Worm (Caenorhabditis elegans): Measurements from ENCODE around the gene tbx-34.

The tbx-34 gene

DNA sequence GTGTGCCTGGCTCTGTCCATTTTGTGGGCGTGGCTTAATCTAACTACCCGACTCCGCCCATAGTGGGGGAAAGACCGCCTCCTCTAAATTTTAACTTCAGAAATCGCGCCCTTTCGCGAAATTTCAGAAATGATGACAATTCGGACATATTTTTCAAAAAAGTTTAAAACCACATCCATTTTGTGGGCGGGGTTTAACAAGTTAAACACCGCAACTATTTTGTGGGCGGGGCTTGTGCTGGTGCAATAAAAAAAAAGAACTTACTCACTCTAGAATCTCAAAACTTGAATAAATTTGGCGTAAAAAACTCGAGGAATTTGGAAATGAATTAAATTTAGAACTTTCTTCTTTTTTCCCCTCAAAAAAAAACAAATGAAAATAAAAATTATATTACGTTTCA is 47.5 kb downstream of the tbx-34 start:
- TF ChIP-seq mes-4 (tag; optimal IDR thresholded peaks at IDR 0.05) = no peak
- peak; percentile 94 for TF ChIP-seq him-1 (tag; optimal IDR thresholded peaks at IDR 0.05)
- TF ChIP-seq F57A8.1 (GFP tag; optimal IDR thresholded peaks at IDR 0.05) = no peak
- no peak for TF ChIP-seq ets-4 (GFP tag; optimal IDR thresholded peaks at IDR 0.05)
- TF ChIP-seq xnd-1 (tag; optimal IDR thresholded peaks at IDR 0.05) = peak; percentile 19
- TF ChIP-seq Y79H2A.3 (GFP tag; conservative IDR thresholded peaks at IDR 0.05) = no peak
- no peak for TF ChIP-seq hlh-26 (GFP tag; conservative IDR thresholded peaks at IDR 0.05)
- no peak for TF ChIP-seq ceh-79 (tag; optimal IDR thresholded peaks at IDR 0.05)
- TF ChIP-seq madf-6 (GFP tag; IDR thresholded peaks at IDR 0.05) = 0 out of 2 replicates have a peak, but pooled peaks have one; percentile 34

DNA sequence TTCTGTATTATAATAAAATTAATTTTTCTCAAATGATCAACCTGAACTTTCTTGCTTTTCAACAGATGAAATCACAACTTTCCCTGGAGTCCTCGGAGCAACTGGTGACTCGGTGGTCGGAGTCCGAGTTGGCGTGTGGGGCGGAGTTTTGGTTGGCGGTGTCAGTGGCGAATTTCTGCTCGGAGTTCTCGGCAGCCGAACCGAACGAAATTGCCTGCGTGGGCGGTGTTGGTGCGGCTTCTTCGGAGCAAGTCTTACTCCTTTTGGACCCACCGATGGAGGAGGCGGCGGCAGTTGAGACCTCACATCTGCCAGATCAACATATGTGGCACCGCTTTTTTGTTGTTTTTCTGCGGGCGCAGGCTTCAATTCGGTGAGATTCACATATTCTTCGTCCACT is 48.4 kb downstream of the tbx-34 start:
- TF ChIP-seq lin-26 (GFP tag; IDR thresholded peaks at IDR 0.05) (no peak), ceh-27 (GFP tag; optimal IDR thresholded peaks at IDR 0.05) (no peak), egrh-3 (GFP tag; IDR thresholded peaks at IDR 0.05) (peak; percentile 61; the same call in 1 of the 2 replicates), ceh-100 (GFP tag; IDR thresholded peaks at IDR 0.05) (no peak), egl-44 (GFP tag; IDR thresholded peaks at IDR 0.05) (no peak)
